Fruit fly (Drosophila melanogaster) whole organism, embryonic: Measurements from ENCODE around the gene CG9393.
A peak's percentile ranks its signal among the peaks of the same experiment; 100 is the strongest.

Source experiments
- CG10209 ChIP-seq: fragments of 200-800 bp; sonication (Bioruptor generic); optimal IDR thresholded peaks from 3 replicates; lab custom pipeline; 2017; ENCODE audit warnings: missing biosample characterization, mild to moderate bottlenecking, missing genetic modification characterization, missing genetic modification reagents
- CG12155 ChIP-seq: fragments of 200-800 bp; sonication (Bioruptor generic); optimal IDR thresholded peaks from 3 replicates; lab custom pipeline; 2016; ENCODE audit warnings: missing biosample characterization, missing genetic modification characterization
- CG12391 ChIP-seq: fragments of 200-800 bp; sonication (Bioruptor generic); optimal IDR thresholded peaks from 3 replicates; lab custom pipeline; 2018; ENCODE audit warnings: missing biosample characterization, mild to moderate bottlenecking, missing genetic modification characterization, moderate library complexity
- CG12659 ChIP-seq: fragments of 200-800 bp; sonication (Bioruptor generic); optimal IDR thresholded peaks from 3 replicates; lab custom pipeline; 2017; ENCODE audit warnings: mild to moderate bottlenecking, missing biosample characterization, missing genetic modification reagents, missing genetic modification characterization
- CG13894 ChIP-seq: fragments of 200-800 bp; sonication (Bioruptor generic); optimal IDR thresholded peaks from 3 replicates; lab custom pipeline; 2018; ENCODE audit warnings: missing biosample characterization, mild to moderate bottlenecking, missing genetic modification characterization, moderate library complexity
- CG14860 ChIP-seq: fragments of 200-800 bp; sonication (Bioruptor generic); IDR thresholded peaks from 3 replicates; pipeline ENCODE4 v1.3.6; 2022; ENCODE audit warnings: missing biosample characterization, missing genetic modification characterization; ENCODE audit not compliant: partially characterized antibody
- CG16779 ChIP-seq: fragments of 200-800 bp; sonication (Bioruptor generic); IDR thresholded peaks from 2 replicates; pipeline ENCODE4 v1.3.6; 2022; ENCODE audit warnings: missing biosample characterization, missing genetic modification characterization
- CG17612 ChIP-seq: fragments of 200-800 bp; sonication (Bioruptor generic); IDR thresholded peaks from 2 replicates; pipeline ENCODE4 v1.3.6; 2022; ENCODE audit warnings: missing biosample characterization, missing genetic modification characterization
- CG2202 ChIP-seq: fragments of 200-800 bp; sonication (Bioruptor generic); optimal IDR thresholded peaks from 2 replicates; lab custom pipeline; 2018; ENCODE audit warnings: missing biosample characterization, mild to moderate bottlenecking, missing genetic modification characterization
- CG2712 ChIP-seq: fragments of 200-800 bp; optimal IDR thresholded peaks from 3 replicates; lab custom pipeline; 2019; ENCODE audit warnings: missing biosample characterization, mild to moderate bottlenecking, missing genetic modification characterization, moderate library complexity
- CG31365 ChIP-seq: fragments of 200-800 bp; sonication (Bioruptor generic); optimal IDR thresholded peaks from 2 replicates; lab custom pipeline; 2018; ENCODE audit warnings: missing biosample characterization, mild to moderate bottlenecking, missing genetic modification characterization
- CG32532 ChIP-seq: fragments of 200-800 bp; sonication (Bioruptor generic); IDR thresholded peaks from 2 replicates; pipeline ENCODE4 v1.3.6; 2022; ENCODE audit warnings: missing biosample characterization, missing genetic modification characterization
- CG4328 ChIP-seq: fragments of 200-800 bp; sonication (Bioruptor generic); optimal IDR thresholded peaks from 3 replicates; lab custom pipeline; 2017; ENCODE audit warnings: missing biosample characterization, missing genetic modification reagents, missing genetic modification characterization
- CG4707 ChIP-seq: fragments of 200-800 bp; sonication (Bioruptor generic); optimal IDR thresholded peaks from 2 replicates; lab custom pipeline; 2018; ENCODE audit warnings: missing biosample characterization, mild to moderate bottlenecking, missing genetic modification characterization, moderate library complexity
- CG6683 ChIP-seq: fragments of 200-800 bp; sonication (Bioruptor generic); optimal IDR thresholded peaks from 2 replicates; lab custom pipeline; 2017; ENCODE audit warnings: missing biosample characterization, mild to moderate bottlenecking, missing genetic modification characterization, missing genetic modification reagents
- CG6791 ChIP-seq: fragments of 200-800 bp; sonication (Bioruptor generic); IDR thresholded peaks from 3 replicates; pipeline ENCODE4 v1.3.6; 2022; ENCODE audit warnings: missing biosample characterization, missing genetic modification characterization; ENCODE audit not compliant: partially characterized antibody
- CG7786 ChIP-seq: fragments of 200-800 bp; sonication (Bioruptor generic); optimal IDR thresholded peaks from 2 replicates; lab custom pipeline; 2016; ENCODE audit warnings: missing biosample characterization, missing genetic modification characterization
- CG8281 ChIP-seq: fragments of 200-800 bp; sonication (Bioruptor generic); optimal IDR thresholded peaks from 2 replicates; lab custom pipeline; 2018; ENCODE audit warnings: missing biosample characterization, mild to moderate bottlenecking, missing genetic modification characterization, moderate library complexity
- CkIIα-i1 ChIP-seq: fragments of 200-800 bp; sonication (Bioruptor generic); IDR thresholded peaks from 2 replicates; pipeline ENCODE4 v1.3.6; 2022; ENCODE audit warnings: missing biosample characterization, missing genetic modification characterization
- HLHmδ ChIP-seq: fragments of 200-800 bp; sonication (Bioruptor generic); optimal IDR thresholded peaks from 2 replicates; lab custom pipeline; 2018; ENCODE audit warnings: missing biosample characterization, mild to moderate bottlenecking, missing genetic modification characterization, moderate library complexity
- Hey ChIP-seq: fragments of 200-800 bp; sonication (Bioruptor generic); optimal IDR thresholded peaks from 3 replicates; lab custom pipeline; 2018; ENCODE audit warnings: missing biosample characterization, mild to moderate bottlenecking, missing genetic modification characterization
- Hmr ChIP-seq: fragments of 200-800 bp; sonication (Bioruptor generic); optimal IDR thresholded peaks from 3 replicates; lab custom pipeline; 2017; ENCODE audit warnings: mild to moderate bottlenecking, missing biosample characterization, missing genetic modification reagents, missing genetic modification characterization
- Kr ChIP-seq: fragments of 200-800 bp; sonication (Bioruptor generic); optimal IDR thresholded peaks from 2 replicates; lab custom pipeline; 2017; ENCODE audit warnings: missing biosample characterization, mild to moderate bottlenecking, missing genetic modification characterization
- Nf-YC ChIP-seq: fragments of 200-800 bp; optimal IDR thresholded peaks from 3 replicates; lab custom pipeline; 2019; ENCODE audit warnings: missing biosample characterization, mild to moderate bottlenecking, missing genetic modification characterization, moderate library complexity
- Ravus ChIP-seq: fragments of 200-800 bp; sonication (Bioruptor generic); IDR thresholded peaks from 2 replicates; pipeline ENCODE4 v1.3.6; 2022; ENCODE audit warnings: missing biosample characterization, missing genetic modification characterization
- ara ChIP-seq: fragments of 200-800 bp; sonication (Bioruptor generic); IDR thresholded peaks from 2 replicates; pipeline ENCODE4 v1.3.6; 2022; ENCODE audit warnings: missing biosample characterization, missing genetic modification characterization
- ash1 ChIP-seq: fragments of 200-800 bp; sonication (Bioruptor generic); optimal IDR thresholded peaks from 2 replicates; lab custom pipeline; 2018; ENCODE audit warnings: missing biosample characterization, mild to moderate bottlenecking, missing genetic modification characterization
- bcd ChIP-seq: fragments of 200-800 bp; sonication (Bioruptor generic); optimal IDR thresholded peaks from 2 replicates; lab custom pipeline; 2017; ENCODE audit warnings: missing biosample characterization, mild to moderate bottlenecking, missing genetic modification characterization
- bigmax ChIP-seq: fragments of 200-800 bp; sonication (Bioruptor generic); optimal IDR thresholded peaks from 2 replicates; lab custom pipeline; 2018; ENCODE audit warnings: missing biosample characterization, mild to moderate bottlenecking, missing genetic modification characterization
- cato ChIP-seq: fragments of 200-800 bp; sonication (Bioruptor generic); optimal IDR thresholded peaks from 2 replicates; lab custom pipeline; 2016; ENCODE audit warnings: missing biosample characterization, missing genetic modification characterization, borderline replicate concordance
- cg ChIP-seq: fragments of 200-800 bp; sonication (Bioruptor generic); optimal IDR thresholded peaks from 3 replicates; lab custom pipeline; 2019; ENCODE audit warnings: missing biosample characterization, mild to moderate bottlenecking, missing genetic modification characterization, moderate library complexity
- chn ChIP-seq: fragments of 200-800 bp; sonication (Bioruptor generic); optimal IDR thresholded peaks from 2 replicates; lab custom pipeline; 2016; ENCODE audit warnings: missing biosample characterization, missing genetic modification characterization
- fd3F ChIP-seq: fragments of 200-800 bp; sonication (Bioruptor generic); optimal IDR thresholded peaks from 2 replicates; lab custom pipeline; 2018; ENCODE audit warnings: missing biosample characterization, mild to moderate bottlenecking, missing genetic modification characterization, moderate library complexity
- hb ChIP-seq: fragments of 200-800 bp; sonication (Bioruptor generic); IDR thresholded peaks from 3 replicates; pipeline ENCODE4 v1.3.6; 2022; ENCODE audit warnings: missing biosample characterization, missing genetic modification characterization; ENCODE audit not compliant: partially characterized antibody
- jigr1 ChIP-seq: fragments of 200-800 bp; sonication (Bioruptor generic); IDR thresholded peaks from 3 replicates; pipeline ENCODE4 v1.3.6; 2022; ENCODE audit warnings: missing biosample characterization, missing genetic modification characterization
- kah ChIP-seq: fragments of 200-800 bp; sonication (Bioruptor generic); optimal IDR thresholded peaks from 2 replicates; lab custom pipeline; 2018; ENCODE audit warnings: missing biosample characterization, mild to moderate bottlenecking, missing genetic modification characterization
- klu ChIP-seq: fragments of 200-800 bp; sonication (Bioruptor generic); IDR thresholded peaks from 2 replicates; pipeline ENCODE4 v1.3.6; 2022; ENCODE audit warnings: missing biosample characterization, missing genetic modification characterization
- lilli ChIP-seq: fragments of 200-800 bp; sonication (Bioruptor generic); optimal IDR thresholded peaks from 3 replicates; lab custom pipeline; 2016; ENCODE audit warnings: missing biosample characterization, missing genetic modification characterization
- luna ChIP-seq: fragments of 200-800 bp; sonication (Bioruptor generic); optimal IDR thresholded peaks from 2 replicates; lab custom pipeline; 2016; ENCODE audit warnings: missing biosample characterization, missing genetic modification characterization
- otp ChIP-seq: fragments of 200-800 bp; sonication (Bioruptor generic); IDR thresholded peaks from 3 replicates; pipeline ENCODE4, ENCODE4 v1.3.6; 2022; ENCODE audit warnings: missing biosample characterization, missing genetic modification characterization
- pan ChIP-seq, 4 experiments: fragments of >200 bp in 3 of 4; fragments of 200-800 bp in 1 of 4; sonication (Bioruptor generic) in 1 of 4; optimal IDR thresholded peaks in 3 of 4; IDR thresholded peaks in 1 of 4; 2 replicates each; pipeline versions ENCODE4 v1.3.6 to Lab custom; 2017 to 2022; ENCODE audit warnings: missing biosample characterization in 2 of 4, missing genetic modification characterization in 2 of 4, mixed read lengths in 1 of 4
- pb ChIP-seq: fragments of 200-800 bp; sonication (Bioruptor generic); optimal IDR thresholded peaks from 3 replicates; lab custom pipeline; 2016; ENCODE audit warnings: missing biosample characterization, missing genetic modification characterization
- peb ChIP-seq: fragments of 200-800 bp; sonication (Bioruptor generic); IDR thresholded peaks from 2 replicates; pipeline ENCODE4 v1.3.6; 2022; ENCODE audit warnings: missing biosample characterization, missing genetic modification characterization
- prd ChIP-seq, 3 experiments: fragments of >200 bp in 2 of 3; fragments of 200-800 bp in 1 of 3; sonication (Bioruptor generic) in 1 of 3; optimal IDR thresholded peaks in 2 of 3; IDR thresholded peaks in 1 of 3; 2 replicates in 2 of 3; 3 replicates in 1 of 3; pipeline versions ENCODE4 v1.3.6 to Lab custom; 2017 to 2022; ENCODE audit warnings: missing biosample characterization in 1 of 3, missing genetic modification characterization in 1 of 3
- seq ChIP-seq: fragments of 200-800 bp; sonication (Bioruptor generic); IDR thresholded peaks from 2 replicates; pipeline ENCODE4 v1.3.6; 2022; ENCODE audit warnings: missing biosample characterization, missing genetic modification characterization
- tin ChIP-seq: fragments of 200-800 bp; sonication (Bioruptor generic); optimal IDR thresholded peaks from 3 replicates; lab custom pipeline; 2016; ENCODE audit warnings: missing biosample characterization, missing genetic modification characterization
- tll ChIP-seq, 2 experiments: fragments of 200-800 bp in 1 of 2; fragments of >200 bp in 1 of 2; sonication (Bioruptor generic) in 1 of 2; optimal IDR thresholded peaks; 2 replicates each; lab custom pipeline; 2017 to 2019; ENCODE audit warnings: missing biosample characterization in 2 of 2, missing genetic modification characterization in 2 of 2, mild to moderate bottlenecking in 1 of 2, moderate library complexity in 1 of 2

Gene CG9393

DNA sequence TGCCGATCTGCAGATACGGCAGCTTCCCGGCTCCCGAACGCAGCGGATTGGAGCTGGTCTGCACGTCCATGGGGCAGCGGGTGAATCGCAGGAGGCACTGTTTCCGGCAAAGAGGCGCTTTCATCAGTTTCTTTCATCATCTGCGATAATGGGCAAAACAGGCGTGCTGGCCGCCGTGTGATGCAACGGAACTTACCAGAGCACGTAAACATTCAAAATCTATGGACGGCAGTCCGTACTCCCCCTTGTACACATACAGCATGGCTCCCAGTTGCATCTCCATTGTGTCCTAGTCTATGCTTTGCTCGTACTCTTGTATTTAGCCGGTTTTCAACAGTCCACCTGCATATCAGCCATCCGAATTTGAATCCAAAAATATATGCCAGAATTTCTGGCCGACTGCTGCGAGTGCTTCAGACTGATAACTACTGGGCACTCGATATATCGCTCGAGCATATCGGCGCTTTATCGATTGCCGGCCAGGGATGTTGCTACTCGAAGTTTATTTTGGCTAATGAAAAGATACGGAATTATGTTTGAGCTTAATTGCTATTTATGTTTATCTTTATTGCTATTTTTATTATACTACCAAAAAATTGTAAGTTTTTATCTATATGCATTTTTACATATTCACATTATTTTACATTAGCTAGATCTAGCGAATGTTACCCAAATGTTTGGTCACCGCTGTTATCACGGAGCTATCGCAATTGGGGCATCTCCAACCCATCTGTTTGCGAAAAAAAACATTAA, at the start of gene CG9393, which contains the start of gene Vps45 (continued):
- TF ChIP-seq cg (no peak), Ravus (no peak; the same call in 1 of the 2 replicates), CG12391 (tag; lab: Kevin White, UChicago) (peak; percentile 80), klu (GFP tag; lab: Robert Waterston, UW) (peak; percentile 54), peb (GFP tag; lab: Robert Waterston, UW) (no peak), tll (GFP tag; optimal IDR thresholded peaks at IDR 0.05; lab: Kevin White, UChicago) (peak in 1 of 2 experiments; percentile 78), hb (GFP tag; lab: Robert Waterston, UW) (peak; percentile 93), Hey (tag; lab: Kevin White, UChicago) (no peak), CG17612 (GFP tag; lab: Robert Waterston, UW) (no peak), CG6791 (GFP tag; lab: Robert Waterston, UW) (peak; percentile 91), luna (GFP tag; lab: Kevin White, UChicago) (peak; percentile 17), CG31365 (no peak), ash1 (GFP tag; lab: Kevin White, UChicago) (no peak), bcd (GFP tag; lab: Kevin White, UChicago) (peak; percentile 55), HLHmδ (no peak), fd3F (GFP tag; lab: Kevin White, UChicago) (peak; percentile 48), prd (optimal IDR thresholded peaks at IDR 0.05; lab: Kevin White, UChicago) (no peak), prd (GFP tag; IDR thresholded peaks at IDR 0.05; lab: Robert Waterston, UW) (peak; percentile 66), CG4707 (GFP tag; lab: Kevin White, UChicago) (no peak), CG10209 (peak; percentile 24), CG8281 (no peak), lilli (GFP tag; lab: Kevin White, UChicago) (peak; percentile 84), CG7786 (GFP tag; lab: Kevin White, UChicago) (peak; percentile 57), CG32532 (GFP tag; lab: Robert Waterston, UW) (peak; percentile 47), CG13894 (tag; lab: Kevin White, UChicago) (no peak), CG12155 (GFP tag; lab: Kevin White, UChicago) (peak; percentile 63), CG4328 (GFP tag; lab: Kevin White, UChicago) (peak; percentile 16), seq (GFP tag; lab: Robert Waterston, UW) (no peak), pan (optimal IDR thresholded peaks at IDR 0.05; lab: Kevin White, UChicago) (no peak), pan (GFP tag; optimal IDR thresholded peaks at IDR 0.05 in 1 of 2, IDR thresholded peaks at IDR 0.05 in 1 of 2) (peak in 1 of 2 experiments; percentile 32), pb (GFP tag; lab: Kevin White, UChicago) (no peak), chn (GFP tag; lab: Kevin White, UChicago) (peak; percentile 83), CG14860 (GFP tag; lab: Robert Waterston, UW) (peak; percentile 91), CG2712 (tag; lab: Kevin White, UChicago) (peak; percentile 67), CkIIα-i1 (no peak), Hmr (GFP tag; lab: Kevin White, UChicago) (no peak), kah (GFP tag; lab: Kevin White, UChicago) (no peak), jigr1 (GFP tag; lab: Robert Waterston, UW) (no peak), CG12659 (peak; percentile 78), bigmax (GFP tag; lab: Kevin White, UChicago) (no peak), tin (GFP tag; lab: Kevin White, UChicago) (peak; percentile 70), Nf-YC (tag; lab: Kevin White, UChicago) (peak; percentile 64), cato (GFP tag; lab: Kevin White, UChicago) (peak; percentile 20), ara (GFP tag; lab: Robert Waterston, UW) (peak; percentile 37), CG6683 (GFP tag; lab: Kevin White, UChicago) (peak; percentile 5), CG2202 (tag; lab: Kevin White, UChicago) (no peak), Kr (no peak), CG16779 (GFP tag; lab: Robert Waterston, UW) (no peak), otp (GFP tag; lab: Robert Waterston, UW) (no peak)
